Worm (Caenorhabditis elegans): ENCODE measurements around the gene srd-5.

DNA sequence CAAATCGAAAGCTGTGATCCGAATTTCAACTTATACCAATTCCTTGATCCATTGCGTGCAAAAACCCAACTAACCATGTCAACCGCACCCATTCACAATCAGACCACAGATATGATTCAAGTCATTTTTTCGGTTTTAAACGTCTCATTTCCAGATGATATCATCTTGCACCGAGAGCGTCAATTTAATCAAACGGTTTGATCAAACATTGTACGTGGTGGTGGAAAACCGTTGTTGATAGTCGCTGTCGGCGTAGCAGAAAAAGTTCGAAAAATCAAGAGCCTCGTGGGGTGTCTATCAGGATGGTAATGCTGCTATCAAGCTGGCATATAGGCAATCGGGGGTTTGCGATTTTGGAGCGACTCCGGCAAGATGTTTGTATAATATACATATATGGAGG is 15.4 kb downstream of the srd-5 start:
- TF ChIP-seq ama-1 (optimal IDR thresholded peaks at IDR 0.05) (no peak), ama-1 (GFP tag; optimal IDR thresholded peaks at IDR 0.05) (no peak), unc-62 (GFP tag; optimal IDR thresholded peaks at IDR 0.05) (no peak), F22D6.2 (tag; optimal IDR thresholded peaks at IDR 0.05) (no peak), hlh-26 (GFP tag; conservative IDR thresholded peaks at IDR 0.05) (no peak), efl-1 (GFP tag; optimal IDR thresholded peaks at IDR 0.05) (no peak), xnd-1 (tag; optimal IDR thresholded peaks at IDR 0.05) (no peak), ets-4 (GFP tag; optimal IDR thresholded peaks at IDR 0.05) (no peak), D2030.7 (GFP tag; IDR thresholded peaks at IDR 0.05) (no peak), F49E8.2 (tag; optimal IDR thresholded peaks at IDR 0.05; ENCODE audit: insufficient read depth) (no peak), zim-3 (tag; optimal IDR thresholded peaks at IDR 0.05) (no peak)

Measured in whole organism, young adult.